Fruit fly (Drosophila melanogaster): ENCODE results near the gene ear.

ear gene

DNA sequence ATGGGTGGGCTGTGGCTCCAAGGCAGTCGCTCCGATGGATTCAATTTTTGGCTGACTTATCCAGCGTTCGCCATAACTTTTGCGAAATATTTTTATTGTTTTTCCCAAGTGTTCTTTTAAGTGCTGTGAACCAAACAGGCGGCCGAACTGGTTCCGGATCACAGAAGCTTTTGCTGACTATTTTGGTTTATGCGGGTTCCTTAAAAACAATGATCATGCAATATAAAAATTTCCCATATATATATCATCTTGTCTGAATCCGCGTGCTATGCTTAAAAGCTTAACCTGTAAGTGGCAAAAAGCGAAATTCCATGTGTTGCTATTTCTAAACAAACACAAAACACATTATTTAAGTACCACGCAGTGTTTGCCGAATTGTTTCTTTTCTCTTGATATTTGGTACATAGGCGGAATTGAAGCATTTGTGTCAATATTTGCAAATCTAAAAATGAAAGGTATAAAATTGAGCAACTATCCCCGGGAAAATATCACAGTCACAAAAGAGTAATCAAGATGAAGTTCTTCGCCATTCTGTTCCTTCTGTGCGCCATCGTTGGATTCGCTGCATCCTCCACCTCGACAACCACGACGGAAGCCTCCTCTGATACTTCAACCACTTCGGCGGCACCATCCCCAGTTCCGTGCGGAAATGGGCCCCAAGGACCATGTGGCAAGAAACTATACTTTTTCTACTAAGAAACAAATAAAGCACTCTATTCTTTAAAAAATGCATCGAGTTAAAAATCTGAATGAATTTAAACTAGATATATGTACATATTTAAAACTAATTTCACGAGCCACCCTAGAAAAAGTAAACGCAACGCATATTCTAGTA lies 427 bp upstream of the ear start, which contains the start of the genes CG6276 and CG44040 (continued):
- TF ChIP-seq fd59A (GFP tag; optimal IDR thresholded peaks at IDR 0.05) (peak; percentile 30), OdsH (GFP tag; optimal IDR thresholded peaks at IDR 0.05) (peak; percentile 59), spab (GFP tag; optimal IDR thresholded peaks at IDR 0.05) (no peak), eg (GFP tag; IDR thresholded peaks at IDR 0.05) (peak; percentile 54), CG34406 (GFP tag; optimal IDR thresholded peaks at IDR 0.05) (peak; percentile 19), Met (GFP tag; optimal IDR thresholded peaks at IDR 0.05) (peak; percentile 58), dac (GFP tag; optimal IDR thresholded peaks at IDR 0.05) (peak; percentile 51), CG6163 (GFP tag; IDR thresholded peaks at IDR 0.05) (peak; percentile 59), CG6792 (GFP tag; optimal IDR thresholded peaks at IDR 0.05) (peak; percentile 46), net (GFP tag; optimal IDR thresholded peaks at IDR 0.05) (no peak), CG6808 (GFP tag; optimal IDR thresholded peaks at IDR 0.05) (peak; percentile 50), CG10631 (GFP tag; optimal IDR thresholded peaks at IDR 0.05) (peak; percentile 58), Ets96B (tag; optimal IDR thresholded peaks at IDR 0.05) (peak; percentile 34), lz (GFP tag; optimal IDR thresholded peaks at IDR 0.05) (peak; percentile 68), Eip93F (GFP tag; optimal IDR thresholded peaks at IDR 0.05) (no peak), pdm3 (GFP tag; optimal IDR thresholded peaks at IDR 0.05) (peak; percentile 69), Smox (GFP tag; optimal IDR thresholded peaks at IDR 0.05) (no peak), Sox14 (GFP tag; optimal IDR thresholded peaks at IDR 0.05) (peak; percentile 61), CG11902 (GFP tag; optimal IDR thresholded peaks at IDR 0.05) (peak; percentile 16), CG11762 (GFP tag; optimal IDR thresholded peaks at IDR 0.05; ENCODE audit: insufficient read depth) (peak; percentile 16), Hr4 (GFP tag; optimal IDR thresholded peaks at IDR 0.05) (peak; percentile 50), Blimp-1 (GFP tag; optimal IDR thresholded peaks at IDR 0.05) (peak; percentile 7), CG32006 (GFP tag; optimal IDR thresholded peaks at IDR 0.05) (peak; percentile 63), cyc (GFP tag; optimal IDR thresholded peaks at IDR 0.05) (peak; percentile 37), CG15336 (GFP tag; IDR thresholded peaks at IDR 0.05) (0 out of 2 replicates have a peak, but pooled peaks have one; percentile 24), fkh (GFP tag; optimal IDR thresholded peaks at IDR 0.05) (peak; percentile 59), achi (GFP tag; optimal IDR thresholded peaks at IDR 0.05) (peak; percentile 48), CG10669 (GFP tag; optimal IDR thresholded peaks at IDR 0.05) (peak; percentile 50), Sox102F (GFP tag; optimal IDR thresholded peaks at IDR 0.05) (no peak), Hr38 (GFP tag; optimal IDR thresholded peaks at IDR 0.05) (no peak), esn (GFP tag; optimal IDR thresholded peaks at IDR 0.05) (peak; percentile 76), topi (GFP tag; optimal IDR thresholded peaks at IDR 0.05) (peak; percentile 63), Eip78C (GFP tag) (peak; percentile 89), Hr39 (GFP tag; optimal IDR thresholded peaks at IDR 0.05) (peak; percentile 55), CG8632 (GFP tag; optimal IDR thresholded peaks at IDR 0.05) (peak; percentile 40), ss (GFP tag; optimal IDR thresholded peaks at IDR 0.05) (peak in 1 of 2 experiments; percentile 42), vri (GFP tag; optimal IDR thresholded peaks at IDR 0.05) (no peak), CG3919 (GFP tag; optimal IDR thresholded peaks at IDR 0.05) (peak; percentile 63), CG9139 (GFP tag; optimal IDR thresholded peaks at IDR 0.05) (no peak), CG4318 (GFP tag; optimal IDR thresholded peaks at IDR 0.05) (no peak)
